Worm (Caenorhabditis elegans): ENCODE data around the gene rps-11.
A peak's percentile ranks its signal among the peaks of the same experiment; 100 is the strongest.

Gene rps-11

ce11 chrIV:11620909-11621308 is 18.5 kb downstream of the rps-11 start, which contains the start of gene dsl-5:
TSS of gene dsl-5 (minus strand) at chrIV:11621009.
- TF ChIP-seq nhr-25 (tag; optimal IDR thresholded peaks at IDR 0.05) = peak; percentile 12
- no peak for TF ChIP-seq nfya-1 (tag; optimal IDR thresholded peaks at IDR 0.05; ENCODE audit: insufficient read depth)

ce11 chrIV:11622336-11622735 is 19.9 kb downstream of the rps-11 start:
- peak; percentile 36 for TF ChIP-seq pha-4 (tag; optimal IDR thresholded peaks at IDR 0.05)
- TF ChIP-seq fkh-2 (tag; optimal IDR thresholded peaks at IDR 0.05) = no peak

- TF ChIP-seq elt-1 (tag; optimal IDR thresholded peaks at IDR 0.05) (no peak), ceh-82 (tag; optimal IDR thresholded peaks at IDR 0.05) (no peak), elt-2 (tag; optimal IDR thresholded peaks at IDR 0.05) (peak; percentile 82), pqm-1 (tag; optimal IDR thresholded peaks at IDR 0.05) (peak; percentile 75)
These were observed 20.6 kb downstream of the rps-11 start, which contains the start of gene lys-4 for ce11 chrIV:11623060-11623459. TSS of gene lys-4 (minus strand) at chrIV:11623174.

ce11 chrIV:11623759-11624287 is 21.4 kb downstream of the rps-11 start:
- TF ChIP-seq nfya-1 (tag; optimal IDR thresholded peaks at IDR 0.05; ENCODE audit: insufficient read depth) (no peak), mdl-1 (tag; optimal IDR thresholded peaks at IDR 0.05) (no peak), elt-2 (tag; optimal IDR thresholded peaks at IDR 0.05) (peak; percentile 77), nhr-11 (tag; optimal IDR thresholded peaks at IDR 0.05) (no peak), pqm-1 (tag; optimal IDR thresholded peaks at IDR 0.05) (peak; percentile 74), snpc-4 (tag; optimal IDR thresholded peaks at IDR 0.05) (no peak), zag-1 (tag; optimal IDR thresholded peaks at IDR 0.05) (no peak), ama-1 (optimal IDR thresholded peaks at IDR 0.05) (no peak), pha-4 (tag; optimal IDR thresholded peaks at IDR 0.05) (peak; percentile 13), nhr-67 (tag; optimal IDR thresholded peaks at IDR 0.05) (no peak), hmg-11 (tag; optimal IDR thresholded peaks at IDR 0.05) (no peak), skn-1 (tag; optimal IDR thresholded peaks at IDR 0.05) (no peak), sea-2 (GFP tag; optimal IDR thresholded peaks at IDR 0.05) (no peak), unc-39 (tag; optimal IDR thresholded peaks at IDR 0.05) (no peak), nhr-28 (tag; optimal IDR thresholded peaks at IDR 0.05) (no peak), aly-2 (tag; optimal IDR thresholded peaks at IDR 0.05) (no peak), lin-39 (tag; optimal IDR thresholded peaks at IDR 0.05) (no peak), nhr-237 (tag; optimal IDR thresholded peaks at IDR 0.05) (no peak), nhr-77 (tag; optimal IDR thresholded peaks at IDR 0.05) (no peak), lin-15B (tag; optimal IDR thresholded peaks at IDR 0.05) (no peak), egl-27 (tag; optimal IDR thresholded peaks at IDR 0.05) (no peak)

ce11 chrIV:11625482-11625881 is 23.0 kb downstream of the rps-11 start, which contains the start of gene lys-5:
TSS of gene lys-5 (minus strand) at chrIV:11625582.
- TF ChIP-seq sea-2 (GFP tag; optimal IDR thresholded peaks at IDR 0.05) = no peak
- peak; percentile 7 for TF ChIP-seq elt-2 (tag; optimal IDR thresholded peaks at IDR 0.05)

ce11 chrIV:11627847-11628246 is 25.4 kb downstream of the rps-11 start, which contains the start of gene lys-6:
TSS of gene lys-6 (minus strand) at chrIV:11627947.
- TF ChIP-seq elt-2 (tag; optimal IDR thresholded peaks at IDR 0.05) (peak; percentile 7), pqm-1 (tag; optimal IDR thresholded peaks at IDR 0.05) (peak; percentile 29), ama-1 (optimal IDR thresholded peaks at IDR 0.05) (no peak)

- TF ChIP-seq nhr-11 (tag; optimal IDR thresholded peaks at IDR 0.05) = no peak
- no peak for TF ChIP-seq jun-1 (tag; optimal IDR thresholded peaks at IDR 0.05)
- TF ChIP-seq nhr-43 (tag; optimal IDR thresholded peaks at IDR 0.05; ENCODE audit: poor library complexity, severe bottlenecking) = no peak
- TF ChIP-seq eor-1 (tag; optimal IDR thresholded peaks at IDR 0.05) = no peak
- no peak for TF ChIP-seq nhr-76 (tag; optimal IDR thresholded peaks at IDR 0.05)
- no peak for TF ChIP-seq sea-2 (GFP tag; optimal IDR thresholded peaks at IDR 0.05)
- no peak for TF ChIP-seq tbx-2 (tag; optimal IDR thresholded peaks at IDR 0.05)
- no peak for TF ChIP-seq ztf-4 (tag; optimal IDR thresholded peaks at IDR 0.05)
- TF ChIP-seq nhr-77 (tag; optimal IDR thresholded peaks at IDR 0.05) = no peak
- TF ChIP-seq pqm-1 (tag; optimal IDR thresholded peaks at IDR 0.05) = no peak
- no peak for TF ChIP-seq daf-12 (tag; optimal IDR thresholded peaks at IDR 0.05)
- TF ChIP-seq nhr-23 (tag; optimal IDR thresholded peaks at IDR 0.05) = no peak
- no peak for TF ChIP-seq unc-39 (tag; optimal IDR thresholded peaks at IDR 0.05)
These were observed 29.3 kb downstream of the rps-11 start, which contains the start of gene F58B3.4 for ce11 chrIV:11631750-11632149. TSS of gene F58B3.4 (minus strand) at chrIV:11631850.
